Worm (Caenorhabditis elegans) whole organism, late embryonic: ENCODE data around the gene srh-219.
A peak's percentile ranks its signal among the peaks of the same experiment; 100 is the strongest.

Experiments
- K02D7.2 ChIP-seq: sonication (generic microtip); optimal IDR thresholded peaks from 2 replicates; lab custom pipeline; 2017; ENCODE audit warnings: mild to moderate bottlenecking, missing genetic modification characterization, missing compliant biosample characterization
- T23F11.4 ChIP-seq: fragments of 200-800 bp; sonication (Bioruptor generic); optimal IDR thresholded peaks from 2 replicates; lab custom pipeline; 2018; ENCODE audit warnings: mild to moderate bottlenecking, missing genetic modification characterization, missing compliant biosample characterization
- Y22D7AL.16 ChIP-seq: sonication (generic microtip); optimal IDR thresholded peaks from 2 replicates; lab custom pipeline; 2016; ENCODE audit warnings: missing genetic modification characterization, missing compliant biosample characterization
- ama-1 ChIP-seq: fragments of 150-350 bp; optimal IDR thresholded peaks from 2 replicates; lab custom pipeline; 2014
- ceh-14 ChIP-seq: sonication (generic microtip); optimal IDR thresholded peaks from 2 replicates; lab custom pipeline; 2016; ENCODE audit warnings: missing genotype, missing genetic modification characterization, missing compliant biosample characterization
- ceh-18 ChIP-seq: sonication (generic microtip); optimal IDR thresholded peaks from 2 replicates; lab custom pipeline; 2016; ENCODE audit warnings: missing genetic modification characterization, missing compliant biosample characterization
- ceh-19 ChIP-seq: fragments of 200-800 bp; sonication (Bioruptor generic); optimal IDR thresholded peaks from 2 replicates; lab custom pipeline; 2018; ENCODE audit warnings: mild to moderate bottlenecking, missing genetic modification characterization, missing compliant biosample characterization
- ceh-22 ChIP-seq: sonication (generic microtip); optimal IDR thresholded peaks from 2 replicates; lab custom pipeline; 2017; ENCODE audit warnings: missing biosample characterization, missing genetic modification characterization
- ceh-24 ChIP-seq: sonication (generic microtip); optimal IDR thresholded peaks from 2 replicates; lab custom pipeline; 2016; ENCODE audit warnings: mild to moderate bottlenecking, missing genetic modification characterization, missing compliant biosample characterization
- ceh-30 ChIP-seq: fragments of 150-350 bp; optimal IDR thresholded peaks from 2 replicates; lab custom pipeline; 2014; ENCODE audit warnings: missing biosample characterization, missing genetic modification characterization
- ceh-31 ChIP-seq: sonication (generic microtip); optimal IDR thresholded peaks from 2 replicates; lab custom pipeline; 2016; ENCODE audit warnings: missing genetic modification characterization, missing compliant biosample characterization
- ceh-34 ChIP-seq: sonication (generic microtip); optimal IDR thresholded peaks from 2 replicates; lab custom pipeline; 2016; ENCODE audit warnings: mild to moderate bottlenecking, missing genetic modification characterization, missing compliant biosample characterization
- ceh-45 ChIP-seq: fragments of 200-800 bp; sonication (Bioruptor generic); IDR thresholded peaks from 2 replicates; pipeline ENCODE4 v1.3.6; 2022; ENCODE audit warnings: missing genetic modification reagents, missing genetic modification characterization, missing compliant biosample characterization
- ceh-9 ChIP-seq: sonication (generic microtip); optimal IDR thresholded peaks from 2 replicates; lab custom pipeline; 2016; ENCODE audit warnings: mild to moderate bottlenecking, missing genetic modification characterization, inconsistent platforms, missing compliant biosample characterization
- dve-1 ChIP-seq: sonication (generic microtip); optimal IDR thresholded peaks from 2 replicates; lab custom pipeline; 2017; ENCODE audit warnings: antibody characterized with exemption, mild to moderate bottlenecking, missing genetic modification characterization, missing compliant biosample characterization
- elt-4 ChIP-seq: sonication (generic microtip); optimal IDR thresholded peaks from 2 replicates; lab custom pipeline; 2016; ENCODE audit warnings: missing genetic modification characterization, missing compliant biosample characterization
- eyg-1 ChIP-seq: sonication (generic microtip); optimal IDR thresholded peaks from 2 replicates; lab custom pipeline; 2016; ENCODE audit warnings: missing genotype, missing genetic modification characterization, missing compliant biosample characterization
- fax-1 ChIP-seq: sonication (generic microtip); optimal IDR thresholded peaks from 2 replicates; lab custom pipeline; 2016; ENCODE audit warnings: missing genotype, missing genetic modification characterization, missing compliant biosample characterization
- fkh-10 ChIP-seq: fragments of 150-350 bp; optimal IDR thresholded peaks from 2 replicates; lab custom pipeline; 2014; ENCODE audit warnings: missing biosample characterization, missing genetic modification reagents, missing genetic modification characterization
- gmeb-2 ChIP-seq: sonication (generic microtip); optimal IDR thresholded peaks from 2 replicates; lab custom pipeline; 2016; ENCODE audit warnings: missing genetic modification characterization, inconsistent platforms, missing compliant biosample characterization
- hlh-13 ChIP-seq: fragments of 200-800 bp; sonication (Bioruptor generic); optimal IDR thresholded peaks from 2 replicates; lab custom pipeline; 2018; ENCODE audit warnings: mild to moderate bottlenecking, missing genetic modification characterization, missing compliant biosample characterization
- hlh-30 ChIP-seq: sonication (generic microtip); optimal IDR thresholded peaks from 2 replicates; lab custom pipeline; 2017; ENCODE audit warnings: antibody characterized with exemption, missing genetic modification characterization, missing compliant biosample characterization; ENCODE audit not compliant: insufficient read depth
- hlh-6 ChIP-seq: sonication (generic microtip); optimal IDR thresholded peaks from 2 replicates; lab custom pipeline; 2016; ENCODE audit warnings: missing genotype, missing genetic modification characterization, missing compliant biosample characterization
- lin-11 ChIP-seq: fragments of 200-800 bp; sonication (Bioruptor generic); optimal IDR thresholded peaks from 2 replicates; lab custom pipeline; 2018; ENCODE audit warnings: mild to moderate bottlenecking, missing genetic modification characterization, missing compliant biosample characterization
- nhr-11 ChIP-seq: fragments of 150-350 bp; optimal IDR thresholded peaks from 2 replicates; lab custom pipeline; 2014; ENCODE audit warnings: missing biosample characterization, missing genetic modification characterization
- nhr-232 ChIP-seq: sonication (generic microtip); optimal IDR thresholded peaks from 2 replicates; lab custom pipeline; 2016; ENCODE audit warnings: missing genetic modification characterization, missing compliant biosample characterization
- npax-4 ChIP-seq: sonication (generic microtip); optimal IDR thresholded peaks from 2 replicates; lab custom pipeline; 2016; ENCODE audit warnings: missing genetic modification characterization, missing compliant biosample characterization
- pat-9 ChIP-seq: fragments of 200-800 bp; sonication (Bioruptor generic); optimal IDR thresholded peaks from 2 replicates; lab custom pipeline; 2018; ENCODE audit warnings: mild to moderate bottlenecking, missing genetic modification characterization, moderate library complexity, missing compliant biosample characterization
- pax-1 ChIP-seq: fragments of 150-350 bp; optimal IDR thresholded peaks from 2 replicates; lab custom pipeline; 2014; ENCODE audit warnings: missing biosample characterization, missing genetic modification characterization
- pha-2 ChIP-seq: sonication (generic microtip); optimal IDR thresholded peaks from 2 replicates; lab custom pipeline; 2017; ENCODE audit warnings: mild to moderate bottlenecking, missing genetic modification characterization, missing compliant biosample characterization
- pqm-1 ChIP-seq: sonication (generic microtip); optimal IDR thresholded peaks from 2 replicates; lab custom pipeline; 2016; ENCODE audit warnings: missing genetic modification characterization, missing compliant biosample characterization
- pros-1 ChIP-seq: fragments of 150-350 bp; optimal IDR thresholded peaks from 2 replicates; lab custom pipeline; 2014; ENCODE audit warnings: missing biosample characterization, missing genetic modification reagents, missing genetic modification characterization
- rnt-1 ChIP-seq: sonication (generic microtip); optimal IDR thresholded peaks from 2 replicates; lab custom pipeline; 2016; ENCODE audit warnings: missing genetic modification characterization, missing compliant biosample characterization
- sox-2 ChIP-seq: fragments of 200-800 bp; sonication (Bioruptor generic); IDR thresholded peaks from 2 replicates; pipeline ENCODE4 v1.3.6; 2022; ENCODE audit warnings: missing genetic modification reagents, missing genetic modification characterization, missing compliant biosample characterization
- sox-4 ChIP-seq: sonication (generic microtip); optimal IDR thresholded peaks from 2 replicates; lab custom pipeline; 2017; ENCODE audit warnings: mild to moderate bottlenecking, missing genetic modification characterization, inconsistent platforms, missing compliant biosample characterization
- ttx-3 ChIP-seq: sonication (generic microtip); optimal IDR thresholded peaks from 2 replicates; lab custom pipeline; 2016; ENCODE audit warnings: missing genetic modification reagents, missing genetic modification characterization, missing compliant biosample characterization
- unc-42 ChIP-seq: sonication (generic microtip); optimal IDR thresholded peaks from 2 replicates; lab custom pipeline; 2016; ENCODE audit warnings: missing genotype, missing genetic modification characterization, missing compliant biosample characterization
- unc-55 ChIP-seq: sonication (generic microtip); optimal IDR thresholded peaks from 2 replicates; lab custom pipeline; 2017; ENCODE audit warnings: missing biosample characterization, missing genetic modification reagents, missing genetic modification characterization
- ztf-16 ChIP-seq: sonication (generic microtip); optimal IDR thresholded peaks from 2 replicates; lab custom pipeline; 2017; ENCODE audit warnings: missing genetic modification characterization, missing compliant biosample characterization

The srh-219 gene

ce11 chrV:15465032-15465727 lies 30.1 kb upstream of the srh-219 start, which contains the start of gene pqn-71 (continued):
- peak; percentile 2 for TF ChIP-seq unc-42 (tag; lab: Kevin White, UChicago)
- peak; percentile 47 for TF ChIP-seq hlh-30 (tag; lab: Kevin White, UChicago)
- TF ChIP-seq pha-2 (tag; lab: Kevin White, UChicago), result peak; percentile 80
- TF ChIP-seq nhr-11 (tag; lab: Kevin White, UChicago), result no peak
- TF ChIP-seq hlh-13 (GFP tag; lab: Kevin White, UChicago), result peak; percentile 67
- peak; percentile 71 for TF ChIP-seq npax-4
- peak; percentile 29 for TF ChIP-seq pros-1 (tag; lab: Kevin White, UChicago)
- peak; percentile 74 for TF ChIP-seq lin-11 (tag; lab: Kevin White, UChicago)
- TF ChIP-seq ttx-3 (tag; lab: Kevin White, UChicago), result peak; percentile 84
- TF ChIP-seq ceh-9 (tag; lab: Kevin White, UChicago), result peak; percentile 18
- no peak for TF ChIP-seq pax-1 (tag; lab: Kevin White, UChicago)
- peak; percentile 73 for TF ChIP-seq ceh-45 (GFP tag; lab: Robert Waterston, UW)
- TF ChIP-seq unc-55 (GFP tag; lab: Kevin White, UChicago), result no peak
- TF ChIP-seq ceh-31, result peak; percentile 61
- TF ChIP-seq ceh-34, result peak; percentile 86
- TF ChIP-seq ztf-16 (tag; lab: Kevin White, UChicago), result peak; percentile 71
- TF ChIP-seq ceh-22 (tag; lab: Kevin White, UChicago), result no peak
- peak; percentile 80 for TF ChIP-seq fax-1
- peak; percentile 78 for TF ChIP-seq K02D7.2 (tag; lab: Kevin White, UChicago)
- TF ChIP-seq ceh-14, result peak; percentile 89
- TF ChIP-seq pqm-1 (tag; lab: Kevin White, UChicago), result peak; percentile 87

- TF ChIP-seq sox-4 (tag; lab: Kevin White, UChicago) (no peak), gmeb-2 (tag; lab: Kevin White, UChicago) (no peak), ceh-14 (no peak), rnt-1 (tag; lab: Kevin White, UChicago) (no peak), ceh-18 (tag; lab: Kevin White, UChicago) (no peak), fkh-10 (GFP tag; lab: Kevin White, UChicago) (no peak), hlh-6 (tag; lab: Kevin White, UChicago) (no peak), K02D7.2 (tag; lab: Kevin White, UChicago) (no peak), ceh-30 (tag; lab: Kevin White, UChicago) (no peak), dve-1 (no peak), ceh-45 (GFP tag; lab: Robert Waterston, UW) (no peak), T23F11.4 (no peak), ama-1 (lab: Kevin White, UChicago) (no peak), hlh-13 (GFP tag; lab: Kevin White, UChicago) (no peak), ztf-16 (tag; lab: Kevin White, UChicago) (no peak)
- TF ChIP-seq, all 69 proteins: peak for 0
Observed at ce11 chrV:15466017-15466416, 29.3 kb upstream of the srh-219 start.

- no peak for TF ChIP-seq pros-1 (tag; lab: Kevin White, UChicago)
Observed at ce11 chrV:15466719-15467118, 28.6 kb upstream of the srh-219 start.

ce11 chrV:15471029-15471428 lies 24.2 kb upstream of the srh-219 start, which contains the start of gene dpf-1:
dpf-1 (plus strand) TSS chrV:15471329.
- TF ChIP-seq ceh-45 (GFP tag; lab: Robert Waterston, UW) (no peak), unc-55 (GFP tag; lab: Kevin White, UChicago) (no peak), pat-9 (no peak), nhr-232 (no peak), elt-4 (tag; lab: Kevin White, UChicago) (no peak), hlh-6 (tag; lab: Kevin White, UChicago) (no peak), rnt-1 (tag; lab: Kevin White, UChicago) (no peak), Y22D7AL.16 (tag; lab: Kevin White, UChicago) (no peak), sox-2 (GFP tag; lab: Robert Waterston, UW) (no peak), sox-4 (tag; lab: Kevin White, UChicago) (no peak), ama-1 (lab: Kevin White, UChicago) (no peak), lin-11 (tag; lab: Kevin White, UChicago) (no peak), ceh-19 (GFP tag; lab: Kevin White, UChicago) (no peak), eyg-1 (tag; lab: Kevin White, UChicago) (no peak), fax-1 (no peak), ceh-24 (tag; lab: Kevin White, UChicago) (no peak), fkh-10 (GFP tag; lab: Kevin White, UChicago) (no peak)
- TF ChIP-seq, all 69 proteins: peak for 0
